Worm (Caenorhabditis elegans): ENCODE data around the gene R02C2.1.

Gene R02C2.1

DNA sequence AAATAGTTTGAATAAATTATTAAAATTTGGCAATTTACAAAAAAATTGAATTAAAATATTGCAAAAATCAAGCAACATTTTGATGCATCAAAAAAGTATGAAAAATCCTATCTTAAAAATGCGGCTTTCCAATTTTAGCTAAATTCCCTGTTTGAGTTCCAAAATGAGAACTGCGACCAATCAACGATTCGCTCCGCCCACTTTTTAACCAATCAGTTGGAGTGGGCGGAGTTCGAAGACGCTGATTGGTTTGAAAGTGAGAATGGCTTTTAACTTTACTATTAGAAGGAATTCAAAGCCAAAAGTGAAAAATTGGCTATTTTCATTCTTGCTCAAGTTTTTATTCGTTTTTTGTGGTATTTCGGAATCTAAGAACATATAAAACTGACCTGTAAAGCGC lies 9.6 kb upstream of the R02C2.1 start:
- TF ChIP-seq tbx-37 (GFP tag; conservative IDR thresholded peaks at IDR 0.05) (no peak), aly-1 (tag; optimal IDR thresholded peaks at IDR 0.05) (no peak), hnd-1 (tag; optimal IDR thresholded peaks at IDR 0.05) (no peak), sea-1 (GFP tag; conservative IDR thresholded peaks at IDR 0.05) (no peak), tbx-11 (GFP tag; IDR thresholded peaks at IDR 0.05) (no peak), hmbx-1 (tag; optimal IDR thresholded peaks at IDR 0.05) (no peak)

DNA sequence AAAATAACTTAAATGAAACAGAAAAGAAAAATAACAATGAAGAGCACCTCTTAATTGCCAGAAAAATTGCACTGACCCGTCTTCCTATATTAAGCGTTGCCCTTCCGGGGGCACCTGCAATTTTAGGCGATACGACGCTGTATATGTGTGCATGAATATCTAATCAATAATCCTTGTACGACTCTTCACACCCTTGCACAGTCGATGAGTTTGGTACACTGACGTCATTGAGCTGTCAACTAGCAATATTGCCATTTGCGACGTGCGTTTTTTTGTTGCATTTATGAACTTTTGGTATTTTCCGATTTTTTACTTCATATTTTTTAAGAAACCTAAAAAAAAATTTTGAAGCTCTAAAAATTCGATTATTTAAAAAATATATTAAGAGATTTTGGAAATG lies 8.1 kb upstream of the R02C2.1 start, which contains the start of gene kin-34:
TSS of gene kin-34 (minus strand) at position 101 of the 400 bp plus-strand sequence.
- TF ChIP-seq sea-1 (GFP tag; conservative IDR thresholded peaks at IDR 0.05), result no peak
- TF ChIP-seq flt-1 (GFP tag; IDR thresholded peaks at IDR 0.05), result no peak
- no peak for TF ChIP-seq scrt-1 (GFP tag; IDR thresholded peaks at IDR 0.05)
- TF ChIP-seq tbx-37 (GFP tag; conservative IDR thresholded peaks at IDR 0.05), result no peak

DNA sequence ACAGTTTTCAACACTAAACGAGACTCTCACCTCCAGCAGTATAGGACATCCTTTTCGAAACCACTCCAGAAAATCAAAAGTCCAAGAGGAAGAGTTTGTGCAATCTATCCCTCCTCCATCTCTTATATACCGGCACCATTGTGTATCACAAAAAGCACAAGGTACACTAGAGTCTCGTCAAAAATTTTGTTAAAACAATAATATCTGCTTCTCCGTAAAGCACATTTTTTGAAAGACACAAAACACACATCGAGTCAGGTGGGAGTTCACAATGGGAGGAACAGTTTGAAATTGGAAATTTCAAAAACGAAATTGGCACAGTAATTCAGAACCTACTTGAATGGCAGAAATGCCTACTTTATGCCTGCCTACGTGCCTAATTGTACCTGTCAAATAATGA lies 4.5 kb upstream of the R02C2.1 start, which contains the start of gene R02C2.7:
TSS of gene R02C2.7 (minus strand) at position 101 of the 400 bp plus-strand sequence.
- TF ChIP-seq ceh-36 (tag; optimal IDR thresholded peaks at IDR 0.05) (no peak), tbx-11 (GFP tag; IDR thresholded peaks at IDR 0.05) (no peak), sea-1 (GFP tag; conservative IDR thresholded peaks at IDR 0.05) (no peak), flt-1 (GFP tag; IDR thresholded peaks at IDR 0.05) (no peak), ceh-13 (GFP tag; optimal IDR thresholded peaks at IDR 0.05) (no peak), aly-1 (tag; optimal IDR thresholded peaks at IDR 0.05) (no peak), F13C5.2 (tag; optimal IDR thresholded peaks at IDR 0.05) (no peak), tbx-37 (GFP tag; conservative IDR thresholded peaks at IDR 0.05) (no peak), pes-1 (GFP tag; IDR thresholded peaks at IDR 0.05) (no peak), ama-1 (optimal IDR thresholded peaks at IDR 0.05) (no peak)

DNA sequence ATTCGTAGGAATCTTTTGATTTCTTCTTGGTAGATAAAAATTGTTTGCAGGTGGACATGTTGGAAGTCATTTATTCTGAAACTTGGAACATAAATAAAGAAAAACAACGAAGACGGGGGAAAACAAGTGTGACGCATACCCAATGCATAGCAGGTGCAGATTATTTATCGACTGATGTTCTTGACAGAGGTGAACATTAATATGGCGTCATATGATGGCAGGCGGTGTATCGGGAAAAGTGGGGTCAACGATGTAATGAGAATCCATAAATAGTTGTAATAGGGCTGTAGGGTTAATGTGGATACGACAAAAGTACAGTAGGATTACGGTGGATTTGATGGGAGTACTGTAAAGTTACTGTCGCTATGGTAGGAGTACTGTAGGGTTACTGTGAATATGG lies 2.3 kb upstream of the R02C2.1 start, which contains the start of gene txt-2:
TSS of gene txt-2 (minus strand) at position 214 of the 400 bp plus-strand sequence.
- TF ChIP-seq hnd-1 (tag; optimal IDR thresholded peaks at IDR 0.05) (no peak), flt-1 (GFP tag; IDR thresholded peaks at IDR 0.05) (no peak), hmbx-1 (tag; optimal IDR thresholded peaks at IDR 0.05) (no peak), scrt-1 (GFP tag; IDR thresholded peaks at IDR 0.05) (no peak), B0310.2 (tag; optimal IDR thresholded peaks at IDR 0.05) (no peak), tbx-11 (GFP tag; IDR thresholded peaks at IDR 0.05) (no peak), ama-1 (optimal IDR thresholded peaks at IDR 0.05) (no peak), tbx-37 (GFP tag; conservative IDR thresholded peaks at IDR 0.05) (no peak), F13C5.2 (tag; optimal IDR thresholded peaks at IDR 0.05) (no peak), ets-7 (tag; optimal IDR thresholded peaks at IDR 0.05) (no peak)

DNA sequence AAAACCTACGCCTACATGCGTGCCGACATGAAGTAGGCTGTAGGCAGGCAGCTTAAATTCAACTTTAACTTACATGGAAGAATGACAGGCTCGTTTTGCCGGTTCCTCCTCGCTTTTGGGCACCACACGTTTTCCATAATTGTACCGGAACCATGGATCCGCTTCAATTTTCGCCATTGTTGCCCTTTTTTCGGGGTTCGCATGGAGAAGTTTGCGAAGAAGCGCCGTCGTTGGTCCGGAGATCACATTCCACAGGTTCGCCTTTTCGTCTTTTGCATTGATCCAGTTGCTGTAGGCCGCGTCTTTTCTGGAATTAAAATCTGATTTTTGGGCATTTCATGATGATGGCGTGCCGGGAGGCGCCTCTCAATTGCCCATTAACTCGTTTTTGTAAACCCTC lies 982 bp downstream of the R02C2.1 start:
- TF ChIP-seq tbx-11 (GFP tag; IDR thresholded peaks at IDR 0.05) (no peak), aly-1 (tag; optimal IDR thresholded peaks at IDR 0.05) (no peak), F13C5.2 (tag; optimal IDR thresholded peaks at IDR 0.05) (no peak), ceh-13 (GFP tag; optimal IDR thresholded peaks at IDR 0.05) (no peak), hmbx-1 (tag; optimal IDR thresholded peaks at IDR 0.05) (no peak), scrt-1 (GFP tag; IDR thresholded peaks at IDR 0.05) (no peak), flt-1 (GFP tag; IDR thresholded peaks at IDR 0.05) (no peak), hmg-4 (GFP tag; optimal IDR thresholded peaks at IDR 0.05) (no peak)

DNA sequence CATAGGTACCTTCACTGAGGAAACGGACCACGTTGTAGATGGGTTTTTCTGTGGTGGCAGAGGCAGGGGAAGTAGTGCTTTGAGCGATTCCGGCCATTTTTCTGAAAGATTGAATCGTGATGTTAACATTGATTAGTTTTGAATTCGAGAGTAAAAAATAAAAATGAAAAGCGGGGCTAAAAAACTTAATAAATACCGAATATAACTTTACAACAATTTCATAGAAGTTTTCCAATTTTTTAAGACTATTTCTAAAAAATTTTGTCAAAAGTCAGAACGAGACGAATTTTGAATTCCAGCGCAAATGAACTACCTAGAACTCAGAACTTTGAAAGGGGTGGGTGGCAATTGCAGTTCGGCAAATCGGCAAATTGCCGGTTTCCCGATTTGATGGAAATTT lies 3.4 kb downstream of the R02C2.1 start, which contains the start of gene kin-33:
TSS of gene kin-33 (minus strand) at position 101 of the 400 bp plus-strand sequence.
- TF ChIP-seq scrt-1 (GFP tag; IDR thresholded peaks at IDR 0.05) (no peak), tra-4 (tag; optimal IDR thresholded peaks at IDR 0.05) (no peak), ets-7 (tag; optimal IDR thresholded peaks at IDR 0.05) (no peak), hnd-1 (tag; optimal IDR thresholded peaks at IDR 0.05) (no peak), pes-1 (GFP tag; IDR thresholded peaks at IDR 0.05) (no peak), aly-1 (tag; optimal IDR thresholded peaks at IDR 0.05) (no peak), ama-1 (optimal IDR thresholded peaks at IDR 0.05) (no peak), F13C5.2 (tag; optimal IDR thresholded peaks at IDR 0.05) (no peak), tbx-37 (GFP tag; conservative IDR thresholded peaks at IDR 0.05) (no peak), ceh-13 (GFP tag; optimal IDR thresholded peaks at IDR 0.05) (no peak), tbx-11 (GFP tag; IDR thresholded peaks at IDR 0.05) (no peak), hmg-4 (GFP tag; optimal IDR thresholded peaks at IDR 0.05) (no peak)

DNA sequence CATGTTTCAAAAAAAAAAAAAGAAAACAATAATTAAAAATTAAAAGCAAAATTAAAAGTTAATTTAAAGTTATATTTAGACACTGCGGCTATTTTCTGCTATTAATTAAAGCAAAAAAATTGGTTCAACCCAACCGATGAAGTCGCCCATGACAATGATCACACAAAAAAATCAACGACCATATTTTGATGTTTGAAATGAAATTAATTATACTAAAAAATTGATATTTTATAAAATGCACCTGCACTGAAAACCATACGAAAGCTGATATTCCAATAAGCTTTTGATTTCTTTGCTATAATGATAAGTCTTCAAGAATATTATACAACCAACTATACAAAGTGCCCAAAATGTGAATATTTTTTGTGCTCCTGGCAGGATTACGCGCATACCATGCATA lies 18.4 kb downstream of the R02C2.1 start, which contains the start of gene srh-80:
TSS of gene srh-80 (plus strand) at position 301 of the 400 bp plus-strand sequence.
- TF ChIP-seq pes-1 (GFP tag; IDR thresholded peaks at IDR 0.05), result no peak

DNA sequence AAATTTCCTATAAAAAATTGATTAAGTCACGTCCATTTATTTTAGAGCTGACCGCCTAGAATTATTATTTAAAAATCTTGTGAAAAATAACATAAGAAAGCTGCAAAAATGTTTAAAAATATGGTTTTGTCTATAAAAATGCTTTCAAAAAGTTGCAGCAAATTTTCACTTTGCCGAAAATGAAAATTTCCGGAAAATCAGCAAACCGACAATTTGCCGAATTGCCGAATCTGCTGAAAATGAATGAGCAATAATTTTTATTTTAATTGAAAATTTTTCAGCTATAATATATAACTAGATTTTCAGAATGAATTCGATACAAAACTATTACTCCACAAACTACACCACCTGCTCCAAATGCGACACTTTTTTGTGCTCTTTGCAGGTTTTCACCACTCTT lies 21.1 kb downstream of the R02C2.1 start, which contains the start of gene srh-78:
TSS of gene srh-78 (plus strand) at position 301 of the 400 bp plus-strand sequence.
- TF ChIP-seq tbx-11 (GFP tag; IDR thresholded peaks at IDR 0.05) (no peak), ets-7 (tag; optimal IDR thresholded peaks at IDR 0.05) (no peak), sea-1 (GFP tag; conservative IDR thresholded peaks at IDR 0.05) (no peak), F13C5.2 (tag; optimal IDR thresholded peaks at IDR 0.05) (no peak), hmg-4 (GFP tag; optimal IDR thresholded peaks at IDR 0.05) (no peak), tbx-37 (GFP tag; conservative IDR thresholded peaks at IDR 0.05) (no peak), ama-1 (optimal IDR thresholded peaks at IDR 0.05) (no peak), ceh-36 (tag; optimal IDR thresholded peaks at IDR 0.05) (no peak), scrt-1 (GFP tag; IDR thresholded peaks at IDR 0.05) (no peak), flt-1 (GFP tag; IDR thresholded peaks at IDR 0.05) (no peak)

DNA sequence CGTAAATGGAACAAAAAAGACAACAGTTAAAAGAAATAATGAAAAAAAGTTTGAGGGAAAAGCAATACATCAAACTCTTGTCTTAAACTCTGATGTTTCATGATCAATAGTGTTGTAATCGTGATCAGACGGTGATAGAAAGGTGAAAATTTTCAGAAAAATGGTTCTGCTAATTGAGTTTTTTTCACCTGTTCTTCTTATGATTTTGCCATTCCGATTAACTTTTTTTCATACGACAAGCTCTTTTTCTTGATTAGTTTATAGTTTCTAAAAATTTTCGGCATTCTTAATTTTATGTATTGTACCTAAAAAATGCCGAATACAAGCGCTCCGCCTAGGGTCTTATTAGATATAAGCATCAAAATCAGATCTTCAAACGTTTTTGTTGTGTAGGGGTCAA lies 22.3 kb downstream of the R02C2.1 start:
- no peak for TF ChIP-seq hnd-1 (tag; optimal IDR thresholded peaks at IDR 0.05)
- no peak for TF ChIP-seq pes-1 (GFP tag; IDR thresholded peaks at IDR 0.05)
- no peak for TF ChIP-seq tbx-37 (GFP tag; conservative IDR thresholded peaks at IDR 0.05)
- no peak for TF ChIP-seq ceh-13 (GFP tag; optimal IDR thresholded peaks at IDR 0.05)
- TF ChIP-seq aly-1 (tag; optimal IDR thresholded peaks at IDR 0.05), result no peak
- no peak for TF ChIP-seq tra-4 (tag; optimal IDR thresholded peaks at IDR 0.05)
- no peak for TF ChIP-seq ets-7 (tag; optimal IDR thresholded peaks at IDR 0.05)
- TF ChIP-seq F13C5.2 (tag; optimal IDR thresholded peaks at IDR 0.05), result no peak
- TF ChIP-seq tbx-11 (GFP tag; IDR thresholded peaks at IDR 0.05), result no peak
- no peak for TF ChIP-seq ceh-36 (tag; optimal IDR thresholded peaks at IDR 0.05)
- no peak for TF ChIP-seq scrt-1 (GFP tag; IDR thresholded peaks at IDR 0.05)
- TF ChIP-seq ama-1 (optimal IDR thresholded peaks at IDR 0.05), result no peak
